Fruit fly (Drosophila melanogaster): ENCODE measurements around the gene CG8813.

CG8813 gene

DNA sequence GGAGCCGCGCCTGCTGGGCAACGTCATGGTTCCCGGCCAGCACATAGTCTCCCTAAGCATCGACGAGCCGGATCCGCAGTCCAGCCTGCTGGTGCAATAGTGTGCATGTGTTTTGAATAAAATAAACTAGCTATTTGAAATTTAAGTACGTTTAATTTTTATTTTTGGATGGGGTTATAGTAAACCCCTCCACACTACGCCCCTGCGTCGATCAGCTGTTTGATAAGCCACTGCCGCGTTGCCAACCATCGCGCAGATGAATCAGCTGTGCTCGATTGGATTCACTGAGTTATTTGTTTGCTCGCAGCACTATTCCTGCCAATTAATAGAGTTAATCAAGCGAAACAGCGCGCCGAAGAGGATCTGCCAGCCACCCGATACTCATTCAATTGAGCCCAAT is 9.4 kb downstream of the CG8813 start, which contains the start of gene RabGGTb (continued):
- TF ChIP-seq CG4854 (GFP tag; optimal IDR thresholded peaks at IDR 0.05) (peak; percentile 95), pho (GFP tag; optimal IDR thresholded peaks at IDR 0.05) (peak; percentile 57), CG13775 (GFP tag; optimal IDR thresholded peaks at IDR 0.05) (peak; percentile 29), CG31388 (GFP tag; optimal IDR thresholded peaks at IDR 0.05) (no peak), Sin3A (optimal IDR thresholded peaks at IDR 0.05) (peak; percentile 28), Lpt (GFP tag; optimal IDR thresholded peaks at IDR 0.05) (no peak), Rx (GFP tag; IDR thresholded peaks at IDR 0.05) (peak; percentile 69), stwl (tag; optimal IDR thresholded peaks at IDR 0.05) (no peak), p53 (GFP tag; optimal IDR thresholded peaks at IDR 0.05) (peak; percentile 7), vvl (GFP tag; IDR thresholded peaks at IDR 0.05) (peak; percentile 82), ara (GFP tag; IDR thresholded peaks at IDR 0.05) (peak; percentile 65; the same call in 1 of the 2 replicates), Hr78 (GFP tag; optimal IDR thresholded peaks at IDR 0.05) (no peak), Dip2 (GFP tag; IDR thresholded peaks at IDR 0.05) (no peak), D19B (GFP tag; optimal IDR thresholded peaks at IDR 0.05) (no peak), CG11247 (GFP tag; IDR thresholded peaks at IDR 0.05) (peak; percentile 73), Neu2 (GFP tag; optimal IDR thresholded peaks at IDR 0.05; ENCODE audit: borderline replicate concordance) (no peak), bbx (GFP tag; IDR thresholded peaks at IDR 0.05; ENCODE audit: partially characterized antibody) (no peak), Eip74EF (GFP tag; optimal IDR thresholded peaks at IDR 0.05) (no peak), CG8388 (GFP tag; optimal IDR thresholded peaks at IDR 0.05) (peak; percentile 33), Sry-β (GFP tag; optimal IDR thresholded peaks at IDR 0.05) (no peak), CG11398 (GFP tag; optimal IDR thresholded peaks at IDR 0.05) (peak; percentile 41), fd96Cb (tag; optimal IDR thresholded peaks at IDR 0.05) (peak; percentile 11), CG6175 (GFP tag; IDR thresholded peaks at IDR 0.05) (peak; percentile 61; the same call in 1 of the 3 replicates), CG10209 (GFP tag; optimal IDR thresholded peaks at IDR 0.05) (peak; percentile 41), D19A (tag; optimal IDR thresholded peaks at IDR 0.05) (no peak), Atf-2 (GFP tag; optimal IDR thresholded peaks at IDR 0.05) (peak; percentile 51), NK7.1 (GFP tag; optimal IDR thresholded peaks at IDR 0.05) (no peak), mld (GFP tag; IDR thresholded peaks at IDR 0.05; ENCODE audit: partially characterized antibody) (no peak), Lim3 (GFP tag; IDR thresholded peaks at IDR 0.05) (no peak), ap (GFP tag; IDR thresholded peaks at IDR 0.05) (0 out of 2 replicates have a peak, but pooled peaks have one; percentile 49), Hr39 (optimal IDR thresholded peaks at IDR 0.05) (no peak), CG13123 (GFP tag; optimal IDR thresholded peaks at IDR 0.05) (no peak), CG10366 (GFP tag; IDR thresholded peaks at IDR 0.05) (peak; percentile 68), Sry-δ (GFP tag; optimal IDR thresholded peaks at IDR 0.05) (peak; percentile 4), CG2129 (GFP tag; IDR thresholded peaks at IDR 0.05; ENCODE audit: partially characterized antibody) (no peak), Dll (GFP tag; IDR thresholded peaks at IDR 0.05; ENCODE audit: partially characterized antibody) (peak; percentile 57; the same call in 1 of the 4 replicates), pum (GFP tag; optimal IDR thresholded peaks at IDR 0.05) (peak; percentile 71), CG13287 (GFP tag; IDR thresholded peaks at IDR 0.05; ENCODE audit: partially characterized antibody) (peak; percentile 69), ham (GFP tag; IDR thresholded peaks at IDR 0.05) (0 out of 2 replicates have a peak, but pooled peaks have one; percentile 44), CG30431 (GFP tag; optimal IDR thresholded peaks at IDR 0.05) (no peak), CG12744 (GFP tag; optimal IDR thresholded peaks at IDR 0.05) (no peak), TFAM (GFP tag; optimal IDR thresholded peaks at IDR 0.05) (no peak), CG32767 (GFP tag; IDR thresholded peaks at IDR 0.05) (peak; percentile 38; the same call in 1 of the 2 replicates), CG12236 (GFP tag; optimal IDR thresholded peaks at IDR 0.05) (no peak), B-H2 (GFP tag; optimal IDR thresholded peaks at IDR 0.05) (peak; percentile 65), repo (GFP tag; optimal IDR thresholded peaks at IDR 0.05) (peak; percentile 56), zfh1 (GFP tag; IDR thresholded peaks at IDR 0.05) (peak; percentile 82; the same call in 2 of the 3 replicates), CG14441 (GFP tag; IDR thresholded peaks at IDR 0.05) (peak; percentile 79), H15 (GFP tag; IDR thresholded peaks at IDR 0.05) (peak; percentile 73; the same call in 2 of the 3 replicates), CG13296 (GFP tag; optimal IDR thresholded peaks at IDR 0.05) (peak; percentile 50), Hr3 (GFP tag; optimal IDR thresholded peaks at IDR 0.05) (peak; percentile 33)
